Fruit fly (Drosophila melanogaster) whole organism, embryonic: ENCODE measurements around the gene CG8677.

Experiments used
- BEAF-32 ChIP-seq: fragments of 200-800 bp; sonication (Bioruptor generic); optimal IDR thresholded peaks from 3 replicates; lab custom pipeline; 2017; ENCODE audit warnings: missing biosample characterization, missing genetic modification characterization, mild to moderate bottlenecking, moderate library complexity, missing genetic modification reagents
- CG11456 ChIP-seq: fragments of 200-800 bp; sonication (Bioruptor generic); IDR thresholded peaks from 3 replicates; pipeline ENCODE4 v1.3.6; 2022; ENCODE audit warnings: missing biosample characterization, missing genetic modification characterization
- CG11504 ChIP-seq: fragments of 200-800 bp; sonication (Bioruptor generic); optimal IDR thresholded peaks from 3 replicates; lab custom pipeline; 2019; ENCODE audit warnings: missing biosample characterization, mild to moderate bottlenecking, missing genetic modification characterization, moderate library complexity
- CG12236 ChIP-seq: fragments of 200-800 bp; sonication (Bioruptor generic); optimal IDR thresholded peaks from 2 replicates; lab custom pipeline; 2016; ENCODE audit warnings: missing biosample characterization, missing genetic modification characterization
- CG13775 ChIP-seq: fragments of 200-800 bp; sonication (Bioruptor generic); optimal IDR thresholded peaks from 3 replicates; lab custom pipeline; 2017; ENCODE audit warnings: missing biosample characterization, mild to moderate bottlenecking, missing genetic modification characterization
- CG13894 ChIP-seq: fragments of 200-800 bp; sonication (Bioruptor generic); optimal IDR thresholded peaks from 3 replicates; lab custom pipeline; 2018; ENCODE audit warnings: missing biosample characterization, mild to moderate bottlenecking, missing genetic modification characterization, moderate library complexity
- CG15601 ChIP-seq: fragments of 200-800 bp; sonication (Bioruptor generic); optimal IDR thresholded peaks from 3 replicates; lab custom pipeline; 2019; ENCODE audit warnings: missing biosample characterization, mild to moderate bottlenecking, missing genetic modification characterization, moderate library complexity
- CG1602 ChIP-seq: fragments of 200-800 bp; sonication (Bioruptor generic); optimal IDR thresholded peaks from 3 replicates; lab custom pipeline; 2016; ENCODE audit warnings: missing biosample characterization, missing genetic modification characterization
- CG16779 ChIP-seq: fragments of 200-800 bp; sonication (Bioruptor generic); IDR thresholded peaks from 2 replicates; pipeline ENCODE4 v1.3.6; 2022; ENCODE audit warnings: missing biosample characterization, missing genetic modification characterization
- CG17568 ChIP-seq: fragments of 200-800 bp; sonication (Bioruptor generic); optimal IDR thresholded peaks from 2 replicates; lab custom pipeline; 2018; ENCODE audit warnings: missing biosample characterization, mild to moderate bottlenecking, missing genetic modification characterization, moderate library complexity
- CG1792 ChIP-seq: fragments of 200-800 bp; sonication (Bioruptor generic); optimal IDR thresholded peaks from 2 replicates; lab custom pipeline; 2016; ENCODE audit warnings: missing biosample characterization, missing genetic modification characterization
- CG2199 ChIP-seq: fragments of 200-800 bp; sonication (Bioruptor generic); IDR thresholded peaks from 3 replicates; pipeline ENCODE4 v1.3.6; 2022; ENCODE audit warnings: missing biosample characterization, missing genetic modification characterization
- CG2678 ChIP-seq: fragments of 200-800 bp; sonication (Bioruptor generic); optimal IDR thresholded peaks from 3 replicates; lab custom pipeline; 2019; ENCODE audit warnings: missing biosample characterization, mild to moderate bottlenecking, missing genetic modification characterization, moderate library complexity
- CG32767 ChIP-seq: fragments of 200-800 bp; sonication (Bioruptor generic); IDR thresholded peaks from 2 replicates; pipeline ENCODE4 v1.3.6; 2022; ENCODE audit warnings: missing biosample characterization, missing genetic modification characterization
- CG3281 ChIP-seq: fragments of 200-800 bp; sonication (Bioruptor generic); optimal IDR thresholded peaks from 3 replicates; lab custom pipeline; 2017; ENCODE audit warnings: missing biosample characterization, mild to moderate bottlenecking, missing genetic modification characterization
- CG5180 ChIP-seq: fragments of 200-800 bp; sonication (Bioruptor generic); optimal IDR thresholded peaks from 3 replicates; lab custom pipeline; 2017; ENCODE audit warnings: missing biosample characterization, missing genetic modification characterization, mild to moderate bottlenecking, moderate library complexity, missing genetic modification reagents
- CG5953 ChIP-seq: fragments of 200-800 bp; sonication (Bioruptor generic); IDR thresholded peaks from 2 replicates; pipeline ENCODE4 v1.3.6; 2022; ENCODE audit warnings: missing biosample characterization, missing genetic modification characterization
- CG6791 ChIP-seq: fragments of 200-800 bp; sonication (Bioruptor generic); IDR thresholded peaks from 3 replicates; pipeline ENCODE4 v1.3.6; 2022; ENCODE audit warnings: missing biosample characterization, missing genetic modification characterization; ENCODE audit not compliant: partially characterized antibody
- CG7372 ChIP-seq: fragments of 200-800 bp; sonication (Bioruptor generic); IDR thresholded peaks from 2 replicates; pipeline ENCODE4 v1.3.6; 2022; ENCODE audit warnings: missing biosample characterization, missing genetic modification characterization
- CG7839 ChIP-seq: fragments of 200-800 bp; sonication (Bioruptor generic); optimal IDR thresholded peaks from 3 replicates; lab custom pipeline; 2018; ENCODE audit warnings: missing biosample characterization, mild to moderate bottlenecking, missing genetic modification characterization, moderate library complexity
- D19A ChIP-seq: fragments of 200-800 bp; optimal IDR thresholded peaks from 3 replicates; lab custom pipeline; 2019; ENCODE audit warnings: missing biosample characterization, mild to moderate bottlenecking, missing genetic modification characterization, moderate library complexity
- Dbx ChIP-seq: fragments of 200-800 bp; sonication (Bioruptor generic); IDR thresholded peaks from 3 replicates; pipeline ENCODE4 v1.3.6; 2022; ENCODE audit warnings: missing biosample characterization, missing genetic modification characterization
- Drgx ChIP-seq: fragments of 200-800 bp; sonication (Bioruptor generic); IDR thresholded peaks from 2 replicates; pipeline ENCODE4 v1.3.6; 2022; ENCODE audit warnings: missing biosample characterization, missing genetic modification characterization
- Ets97D ChIP-seq: fragments of 200-800 bp; sonication (Bioruptor generic); optimal IDR thresholded peaks from 3 replicates; lab custom pipeline; 2016; ENCODE audit warnings: missing biosample characterization, missing genetic modification characterization
- Gsc ChIP-seq: fragments of 200-800 bp; sonication (Bioruptor generic); IDR thresholded peaks from 2 replicates; pipeline ENCODE4 v1.3.6; 2022; ENCODE audit warnings: missing biosample characterization, missing genetic modification characterization
- H15 ChIP-seq: fragments of 200-800 bp; sonication (Bioruptor generic); IDR thresholded peaks from 3 replicates; pipeline ENCODE4 v1.3.6; 2022; ENCODE audit warnings: missing biosample characterization, missing genetic modification characterization
- Hand ChIP-seq: fragments of 200-800 bp; sonication (Bioruptor generic); optimal IDR thresholded peaks from 2 replicates; lab custom pipeline; 2017; ENCODE audit warnings: mild to moderate bottlenecking, missing biosample characterization, missing genetic modification reagents, missing genetic modification characterization
- Kr ChIP-seq: fragments of 200-800 bp; sonication (Bioruptor generic); optimal IDR thresholded peaks from 2 replicates; lab custom pipeline; 2017; ENCODE audit warnings: missing biosample characterization, mild to moderate bottlenecking, missing genetic modification characterization
- NC2β ChIP-seq: fragments of 200-800 bp; sonication (Bioruptor generic); optimal IDR thresholded peaks from 2 replicates; lab custom pipeline; 2016; ENCODE audit warnings: missing biosample characterization, missing genetic modification characterization
- NK7.1 ChIP-seq: fragments of 200-800 bp; sonication (Bioruptor generic); optimal IDR thresholded peaks from 3 replicates; lab custom pipeline; 2016; ENCODE audit warnings: missing biosample characterization, missing genetic modification characterization
- Rfx ChIP-seq: fragments of 200-800 bp; sonication (Bioruptor generic); IDR thresholded peaks from 2 replicates; pipeline ENCODE4 v1.3.6; 2022; ENCODE audit warnings: missing biosample characterization, missing genetic modification characterization
- Rx ChIP-seq: fragments of 200-800 bp; sonication (Bioruptor generic); IDR thresholded peaks from 2 replicates; pipeline ENCODE4 v1.3.6; 2022; ENCODE audit warnings: missing biosample characterization, missing genetic modification characterization
- Usf ChIP-seq: fragments of 200-800 bp; sonication (Bioruptor generic); optimal IDR thresholded peaks from 2 replicates; lab custom pipeline; 2017; ENCODE audit warnings: missing genotype, missing biosample characterization, missing genetic modification characterization
- Vsx1 ChIP-seq: fragments of 200-800 bp; sonication (Bioruptor generic); optimal IDR thresholded peaks from 2 replicates; lab custom pipeline; 2017; ENCODE audit warnings: missing biosample characterization, mild to moderate bottlenecking, missing genetic modification characterization, missing genetic modification reagents
- abd-A ChIP-seq: fragments of 200-800 bp; sonication (Bioruptor generic); optimal IDR thresholded peaks from 3 replicates; lab custom pipeline; 2019; ENCODE audit warnings: missing biosample characterization, mild to moderate bottlenecking, missing genetic modification characterization, moderate library complexity
- ac ChIP-seq: fragments of 200-800 bp; sonication (Bioruptor generic); optimal IDR thresholded peaks from 3 replicates; lab custom pipeline; 2017; ENCODE audit warnings: missing biosample characterization, mild to moderate bottlenecking, missing genetic modification characterization
- ap ChIP-seq: fragments of 200-800 bp; sonication (Bioruptor generic); IDR thresholded peaks from 2 replicates; pipeline ENCODE4 v1.3.6; 2022; ENCODE audit warnings: missing biosample characterization, missing genetic modification characterization
- ash1 ChIP-seq: fragments of 200-800 bp; sonication (Bioruptor generic); optimal IDR thresholded peaks from 2 replicates; lab custom pipeline; 2018; ENCODE audit warnings: missing biosample characterization, mild to moderate bottlenecking, missing genetic modification characterization
- bsh ChIP-seq, 2 experiments: fragments of 200-800 bp; sonication (Bioruptor generic); optimal IDR thresholded peaks; 2 replicates each; lab custom pipeline; 2017 to 2018; ENCODE audit warnings: mild to moderate bottlenecking in 2 of 2, missing biosample characterization in 2 of 2, missing genetic modification characterization in 2 of 2, moderate library complexity in 1 of 2
- chinmo ChIP-seq: fragments of 200-800 bp; sonication (Bioruptor generic); IDR thresholded peaks from 4 replicates; pipeline ENCODE4 v1.3.6; 2022; ENCODE audit warnings: missing biosample characterization, missing genetic modification characterization; ENCODE audit not compliant: partially characterized antibody
- croc ChIP-seq: fragments of 200-800 bp; sonication (Bioruptor generic); conservative IDR thresholded peaks from 3 replicates; pipeline ENCODE4 v1.3.6; 2022; ENCODE audit warnings: missing biosample characterization, missing genetic modification characterization
- ems ChIP-seq: fragments of 200-800 bp; sonication (Bioruptor generic); optimal IDR thresholded peaks from 3 replicates; lab custom pipeline; 2016; ENCODE audit warnings: missing biosample characterization, missing genetic modification characterization
- grau ChIP-seq: fragments of 200-800 bp; optimal IDR thresholded peaks from 3 replicates; lab custom pipeline; 2019; ENCODE audit warnings: missing biosample characterization, mild to moderate bottlenecking, missing genetic modification characterization, moderate library complexity
- gt ChIP-seq: fragments of 200-800 bp; sonication (Bioruptor generic); IDR thresholded peaks from 2 replicates; pipeline ENCODE4 v1.3.6; 2022; ENCODE audit warnings: missing biosample characterization, missing genetic modification characterization
- hb ChIP-seq: fragments of 200-800 bp; sonication (Bioruptor generic); IDR thresholded peaks from 3 replicates; pipeline ENCODE4 v1.3.6; 2022; ENCODE audit warnings: missing biosample characterization, missing genetic modification characterization; ENCODE audit not compliant: partially characterized antibody
- kni ChIP-seq: fragments of 200-800 bp; sonication (Bioruptor generic); optimal IDR thresholded peaks from 3 replicates; lab custom pipeline; 2017; ENCODE audit warnings: mild to moderate bottlenecking, missing biosample characterization, missing genetic modification reagents, missing genetic modification characterization
- nmo ChIP-seq: fragments of 200-800 bp; sonication (Bioruptor generic); optimal IDR thresholded peaks from 2 replicates; lab custom pipeline; 2018; ENCODE audit warnings: missing biosample characterization, mild to moderate bottlenecking, missing genetic modification characterization, moderate library complexity
- onecut ChIP-seq: fragments of 200-800 bp; sonication (Bioruptor generic); IDR thresholded peaks from 2 replicates; pipeline ENCODE4 v1.3.6; 2022; ENCODE audit warnings: missing biosample characterization, missing genetic modification characterization
- pfk ChIP-seq: fragments of 200-800 bp; sonication (Bioruptor generic); optimal IDR thresholded peaks from 2 replicates; lab custom pipeline; 2018; ENCODE audit warnings: missing biosample characterization, mild to moderate bottlenecking, missing genetic modification characterization, moderate library complexity
- shn ChIP-seq: fragments of 200-800 bp; sonication (Bioruptor generic); optimal IDR thresholded peaks from 3 replicates; lab custom pipeline; 2016; ENCODE audit warnings: missing biosample characterization, missing genetic modification characterization
- slbo ChIP-seq: fragments of 200-800 bp; sonication (Bioruptor generic); IDR thresholded peaks from 2 replicates; pipeline ENCODE4 v1.3.6; 2022; ENCODE audit warnings: missing biosample characterization, missing genetic modification characterization

CG8677 gene

DNA sequence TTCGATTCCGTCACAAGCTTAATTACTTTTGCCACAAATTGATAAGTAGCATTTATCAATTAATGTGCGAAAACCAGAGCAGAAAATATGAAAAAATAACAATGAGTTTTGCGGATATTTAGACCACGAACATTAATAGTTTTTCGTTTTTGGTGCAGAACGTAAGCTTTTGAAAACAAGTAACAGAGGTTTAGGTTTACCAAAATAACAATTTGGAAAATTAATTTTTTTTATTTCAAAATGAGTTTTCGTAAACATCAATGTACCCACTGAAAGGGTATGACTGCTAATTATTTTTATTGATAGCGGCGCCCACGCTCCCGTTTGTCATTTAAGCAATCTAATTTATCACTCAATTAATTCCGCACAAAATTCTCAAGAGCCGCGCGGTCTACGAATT lies 25.8 kb upstream of the CG8677 start (continued):
- TF ChIP-seq chinmo: no peak
- TF ChIP-seq slbo (GFP tag; lab: Robert Waterston, UW): peak; percentile 43; the same call in 1 of the 2 replicates
- TF ChIP-seq bsh (GFP tag; optimal IDR thresholded peaks at IDR 0.05; lab: Kevin White, UChicago): no peak
- TF ChIP-seq Gsc (GFP tag; lab: Robert Waterston, UW): no peak
- TF ChIP-seq NC2β (GFP tag; lab: Kevin White, UChicago): no peak
- TF ChIP-seq CG13894 (tag; lab: Kevin White, UChicago): no peak
- no peak for TF ChIP-seq Drgx (GFP tag; lab: Robert Waterston, UW)
- TF ChIP-seq abd-A (tag; lab: Kevin White, UChicago): no peak
- TF ChIP-seq hb (GFP tag; lab: Robert Waterston, UW): no peak
- no peak for TF ChIP-seq kni (GFP tag; lab: Kevin White, UChicago)
- no peak for TF ChIP-seq CG6791 (GFP tag; lab: Robert Waterston, UW)
- no peak for TF ChIP-seq CG5180 (GFP tag; lab: Kevin White, UChicago)
- no peak for TF ChIP-seq CG13775 (GFP tag; lab: Kevin White, UChicago)
- no peak for TF ChIP-seq CG1602 (GFP tag; lab: Kevin White, UChicago)
- TF ChIP-seq H15 (GFP tag; lab: Robert Waterston, UW): no peak
- TF ChIP-seq Hand: no peak
- TF ChIP-seq ash1 (GFP tag; lab: Kevin White, UChicago): no peak
- TF ChIP-seq CG7839 (tag; lab: Kevin White, UChicago): peak; percentile 16
- TF ChIP-seq CG1792 (GFP tag; lab: Kevin White, UChicago): no peak
- no peak for TF ChIP-seq Vsx1 (GFP tag; lab: Kevin White, UChicago)
- TF ChIP-seq croc (GFP tag; lab: Robert Waterston, UW): no peak
- TF ChIP-seq ap (GFP tag; lab: Robert Waterston, UW): no peak
- TF ChIP-seq onecut: no peak
- TF ChIP-seq pfk (GFP tag; lab: Kevin White, UChicago): no peak
- TF ChIP-seq Kr (GFP tag; lab: Kevin White, UChicago): no peak
- no peak for TF ChIP-seq CG15601 (tag; lab: Kevin White, UChicago)
- TF ChIP-seq CG17568 (GFP tag; lab: Kevin White, UChicago): no peak
- TF ChIP-seq gt: no peak
- peak; percentile 57; the same call in 1 of the 2 replicates for TF ChIP-seq Rfx (GFP tag; lab: Robert Waterston, UW)
- TF ChIP-seq ac (GFP tag; lab: Kevin White, UChicago): no peak
- no peak for TF ChIP-seq CG32767
- no peak for TF ChIP-seq Ets97D (GFP tag; lab: Kevin White, UChicago)
- TF ChIP-seq CG11504 (tag; lab: Kevin White, UChicago): no peak
- no peak for TF ChIP-seq CG16779 (GFP tag; lab: Robert Waterston, UW)
- TF ChIP-seq Dbx: no peak
- peak; percentile 31 for TF ChIP-seq CG3281 (GFP tag; lab: Kevin White, UChicago)
- TF ChIP-seq CG11456: no peak
- TF ChIP-seq CG7372: 0 out of 2 replicates have a peak, but pooled peaks have one; percentile 18
- peak; percentile 55 for TF ChIP-seq D19A (tag; lab: Kevin White, UChicago)
- TF ChIP-seq ems (GFP tag; lab: Kevin White, UChicago): no peak
- no peak for TF ChIP-seq CG12236 (GFP tag; lab: Kevin White, UChicago)
- TF ChIP-seq BEAF-32 (GFP tag; lab: Kevin White, UChicago): no peak
- peak; percentile 31 for TF ChIP-seq grau (tag; lab: Kevin White, UChicago)
- TF ChIP-seq CG2678 (tag; lab: Kevin White, UChicago): peak; percentile 49
- TF ChIP-seq Rx (GFP tag; lab: Robert Waterston, UW): no peak
- TF ChIP-seq Usf (GFP tag; lab: Kevin White, UChicago): no peak
- TF ChIP-seq shn: no peak
- TF ChIP-seq CG5953 (GFP tag; lab: Robert Waterston, UW): no peak
- TF ChIP-seq CG2199 (GFP tag; lab: Robert Waterston, UW): no peak
- no peak for TF ChIP-seq NK7.1 (GFP tag; lab: Kevin White, UChicago)
- TF ChIP-seq nmo (GFP tag; lab: Kevin White, UChicago): no peak
